Worm (Caenorhabditis elegans) whole organism, L1 larva: ENCODE data around the gene srh-128.
"Not testable (repeated sequence)": the region's sequence is repeated elsewhere in the genome, so short reads cannot be mapped to it uniquely, and the experiment has no call there.

ENCODE experiments used
- C04F5.9 ChIP-seq: sonication (generic microtip); optimal IDR thresholded peaks from 2 replicates; lab custom pipeline; 2016; ENCODE audit warnings: missing genetic modification characterization, missing compliant biosample characterization
- aly-2 ChIP-seq: fragments of 150-350 bp; optimal IDR thresholded peaks from 2 replicates; lab custom pipeline; 2014; ENCODE audit warnings: missing biosample characterization, missing genetic modification characterization
- ceh-82 ChIP-seq, 3 experiments: fragments of 150-350 bp in 1 of 3; sonication (generic microtip) in 2 of 3; optimal IDR thresholded peaks; 2 replicates each; lab custom pipeline; 2014 to 2017; ENCODE audit warnings: missing biosample characterization in 3 of 3, missing genetic modification characterization in 3 of 3
- ceh-88 ChIP-seq: fragments of 200-800 bp; sonication (Bioruptor generic); IDR thresholded peaks from 2 replicates; pipeline ENCODE4 v1.3.6; 2022; ENCODE audit warnings: missing genetic modification characterization, missing compliant biosample characterization
- ceh-90 ChIP-seq: sonication (generic microtip); optimal IDR thresholded peaks from 2 replicates; lab custom pipeline; 2016; ENCODE audit warnings: missing genetic modification characterization, missing compliant biosample characterization
- dsc-1 ChIP-seq: sonication (generic microtip); optimal IDR thresholded peaks from 2 replicates; lab custom pipeline; 2016; ENCODE audit warnings: mild to moderate bottlenecking, missing genetic modification characterization, missing compliant biosample characterization
- efl-1 ChIP-seq, 4 experiments: fragments of 150-350 bp; optimal IDR thresholded peaks in 3 of 4; peaks in 1 of 4; 1 replicate in 1 of 4; 2 replicates in 3 of 4; lab custom pipeline; 2014; ENCODE audit warnings: missing biosample characterization in 2 of 4, missing genetic modification characterization in 2 of 4, missing genetic modification reagents in 2 of 4
- efl-3 ChIP-seq: fragments of 200-800 bp; sonication (Bioruptor generic); optimal IDR thresholded peaks from 2 replicates; lab custom pipeline; 2018; ENCODE audit warnings: mild to moderate bottlenecking, missing genetic modification characterization, missing compliant biosample characterization
- egl-13 ChIP-seq: sonication (generic microtip); optimal IDR thresholded peaks from 2 replicates; lab custom pipeline; 2016; ENCODE audit warnings: missing genotype, missing genetic modification reagents, missing genetic modification characterization, missing compliant biosample characterization
- ets-5 ChIP-seq: fragments of 200-800 bp; sonication (Bioruptor generic); IDR thresholded peaks from 2 replicates; pipeline ENCODE4 v1.3.6; 2022; ENCODE audit warnings: missing genetic modification characterization, missing compliant biosample characterization
- fkh-10 ChIP-seq: sonication (generic microtip); optimal IDR thresholded peaks from 2 replicates; lab custom pipeline; 2017; ENCODE audit warnings: missing biosample characterization, missing genetic modification reagents, missing genetic modification characterization
- fkh-4 ChIP-seq: sonication (generic microtip); optimal IDR thresholded peaks from 2 replicates; lab custom pipeline; 2016; ENCODE audit warnings: missing compliant biosample characterization, missing genetic modification characterization, borderline replicate concordance
- fkh-8 ChIP-seq: sonication (generic microtip); optimal IDR thresholded peaks from 2 replicates; lab custom pipeline; 2016; ENCODE audit warnings: mild to moderate bottlenecking, missing genetic modification characterization, missing compliant biosample characterization
- hlh-17 ChIP-seq: fragments of 200-800 bp; sonication (Bioruptor generic); optimal IDR thresholded peaks from 2 replicates; lab custom pipeline; 2018; ENCODE audit warnings: missing genetic modification characterization, mild to moderate bottlenecking, missing compliant biosample characterization, moderate library complexity, borderline replicate concordance
- irx-1 ChIP-seq: sonication (generic microtip); optimal IDR thresholded peaks from 2 replicates; lab custom pipeline; 2016; ENCODE audit warnings: missing genetic modification characterization, missing compliant biosample characterization
- lin-13 ChIP-seq: fragments of 150-350 bp; optimal IDR thresholded peaks from 2 replicates; lab custom pipeline; 2014; ENCODE audit warnings: missing biosample characterization, missing genetic modification reagents, missing genetic modification characterization
- lin-14 ChIP-seq: fragments of 200-800 bp; sonication (Bioruptor generic); optimal IDR thresholded peaks from 2 replicates; lab custom pipeline; 2018; ENCODE audit warnings: mild to moderate bottlenecking, missing genetic modification characterization, moderate library complexity, missing compliant biosample characterization
- lin-15B ChIP-seq: fragments of 150-350 bp; sonication (generic microtip); optimal IDR thresholded peaks from 3 replicates; lab custom pipeline; 2014; ENCODE audit warnings: missing biosample characterization, missing genetic modification characterization
- lin-35 ChIP-seq, 2 experiments: fragments of 150-350 bp; optimal IDR thresholded peaks; 2 replicates each; lab custom pipeline; 2014; ENCODE audit warnings: missing biosample characterization in 2 of 2, missing genetic modification characterization in 2 of 2, missing genetic modification reagents in 2 of 2
- lsy-2 ChIP-seq, 2 experiments: fragments of 150-350 bp; optimal IDR thresholded peaks; 2 replicates each; lab custom pipeline; 2014; ENCODE audit warnings: missing biosample characterization in 2 of 2, missing genetic modification characterization in 2 of 2
- mab-9 ChIP-seq: fragments of 200-800 bp; sonication (Bioruptor generic); IDR thresholded peaks from 2 replicates; pipeline ENCODE4 v1.3.6; 2022; ENCODE audit warnings: missing genetic modification reagents, missing genetic modification characterization, missing compliant biosample characterization
- mep-1 ChIP-seq: fragments of 150-350 bp; optimal IDR thresholded peaks from 2 replicates; lab custom pipeline; 2014; ENCODE audit warnings: missing biosample characterization, missing genetic modification characterization
- nhr-12 ChIP-seq: sonication (generic microtip); optimal IDR thresholded peaks from 2 replicates; lab custom pipeline; 2017; ENCODE audit warnings: missing biosample characterization, missing genetic modification characterization
- nhr-19 ChIP-seq: fragments of 200-800 bp; sonication (Bioruptor generic); conservative IDR thresholded peaks from 2 replicates; pipeline ENCODE4 v1.3.6; 2022; ENCODE audit warnings: missing genetic modification characterization, missing compliant biosample characterization
- nhr-20 ChIP-seq: sonication (generic microtip); optimal IDR thresholded peaks from 2 replicates; lab custom pipeline; 2016; ENCODE audit warnings: mild to moderate bottlenecking, missing genetic modification characterization, missing compliant biosample characterization
- nhr-237 ChIP-seq: fragments of 150-350 bp; optimal IDR thresholded peaks from 2 replicates; lab custom pipeline; 2014; ENCODE audit warnings: missing biosample characterization, missing genetic modification characterization
- nhr-28 ChIP-seq: fragments of 150-350 bp; optimal IDR thresholded peaks from 2 replicates; lab custom pipeline; 2014; ENCODE audit warnings: missing biosample characterization, missing genetic modification characterization
- nhr-71 ChIP-seq: sonication (generic microtip); optimal IDR thresholded peaks from 2 replicates; lab custom pipeline; 2016; ENCODE audit warnings: mild to moderate bottlenecking, missing genetic modification characterization, moderate library complexity, missing compliant biosample characterization
- nhr-76 ChIP-seq: sonication (generic microtip); optimal IDR thresholded peaks from 2 replicates; lab custom pipeline; 2017; ENCODE audit warnings: missing biosample characterization, missing genetic modification characterization
- nhr-77 ChIP-seq: fragments of 150-350 bp; optimal IDR thresholded peaks from 2 replicates; lab custom pipeline; 2014; ENCODE audit warnings: missing biosample characterization, missing genetic modification characterization
- nhr-84 ChIP-seq: sonication (generic microtip); optimal IDR thresholded peaks from 2 replicates; lab custom pipeline; 2017; ENCODE audit warnings: missing biosample characterization, missing genetic modification characterization
- rnt-1 ChIP-seq: sonication (generic microtip); optimal IDR thresholded peaks from 2 replicates; lab custom pipeline; 2016; ENCODE audit warnings: mild to moderate bottlenecking, missing genetic modification characterization, moderate library complexity, missing compliant biosample characterization
- snu-23 ChIP-seq: sonication (generic microtip); optimal IDR thresholded peaks from 2 replicates; lab custom pipeline; 2016; ENCODE audit warnings: missing genetic modification characterization, missing compliant biosample characterization
- sox-4 ChIP-seq: sonication (generic microtip); optimal IDR thresholded peaks from 2 replicates; lab custom pipeline; 2016; ENCODE audit warnings: missing genetic modification characterization, missing compliant biosample characterization
- swsn-7 ChIP-seq: sonication (generic microtip); optimal IDR thresholded peaks from 2 replicates; lab custom pipeline; 2016; ENCODE audit warnings: missing genetic modification characterization, missing compliant biosample characterization
- tbx-2 ChIP-seq: sonication (generic microtip); optimal IDR thresholded peaks from 2 replicates; lab custom pipeline; 2016; ENCODE audit warnings: missing genetic modification characterization, missing compliant biosample characterization
- tlp-1 ChIP-seq: fragments of 150-350 bp; optimal IDR thresholded peaks from 2 replicates; lab custom pipeline; 2014; ENCODE audit warnings: missing biosample characterization, missing genetic modification characterization
- unc-130 ChIP-seq: fragments of 150-350 bp; optimal IDR thresholded peaks from 2 replicates; lab custom pipeline; 2017; ENCODE audit warnings: missing biosample characterization, missing genetic modification characterization, inconsistent platforms
- unc-30 ChIP-seq: sonication (generic microtip); optimal IDR thresholded peaks from 2 replicates; lab custom pipeline; 2017; ENCODE audit warnings: missing biosample characterization, missing genetic modification characterization
- unc-86 ChIP-seq: sonication (generic microtip); optimal IDR thresholded peaks from 2 replicates; lab custom pipeline; 2016; ENCODE audit warnings: missing genetic modification characterization, missing compliant biosample characterization
- unc-98 ChIP-seq: fragments of 200-800 bp; sonication (Bioruptor generic); IDR thresholded peaks from 2 replicates; pipeline ENCODE4 v1.3.6; 2022; ENCODE audit warnings: missing genetic modification characterization, missing compliant biosample characterization
- zag-1 ChIP-seq: fragments of 150-350 bp; optimal IDR thresholded peaks from 2 replicates; lab custom pipeline; 2014; ENCODE audit warnings: missing biosample characterization, missing genetic modification characterization
- ztf-11 ChIP-seq, 2 experiments: sonication (generic microtip); optimal IDR thresholded peaks; 2 replicates each; lab custom pipeline; 2016 to 2017; ENCODE audit warnings: missing genetic modification characterization in 2 of 2, missing biosample characterization in 1 of 2, missing compliant biosample characterization in 1 of 2
- ztf-4 ChIP-seq: fragments of 150-350 bp; optimal IDR thresholded peaks from 2 replicates; lab custom pipeline; 2014; ENCODE audit warnings: missing biosample characterization, missing genetic modification characterization

The srh-128 gene

DNA sequence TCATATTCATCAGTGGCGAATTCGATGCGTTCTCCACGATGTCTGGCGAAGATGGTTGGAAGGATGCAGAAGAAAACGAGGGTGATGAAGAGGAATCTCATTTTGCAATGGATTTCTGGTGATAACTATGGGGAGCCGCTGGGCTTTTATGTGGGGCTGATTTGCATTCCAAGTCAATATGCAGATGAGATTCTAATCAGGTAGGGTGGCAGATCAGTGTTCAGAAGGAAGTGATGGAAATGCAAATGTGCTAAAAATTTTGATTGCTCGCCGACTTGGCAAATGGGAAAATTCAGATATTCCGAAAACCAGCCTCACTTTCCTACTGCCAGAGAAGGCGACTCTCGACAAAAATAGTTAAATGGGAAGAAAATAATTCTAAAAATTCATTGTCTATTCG lies 15.0 kb downstream of the srh-128 start, which contains the start of gene nspf-3:
Gene nspf-3, minus strand, starts transcription at position 101 of the 400 bp plus-strand sequence.
- TF ChIP-seq C04F5.9 (tag; lab: Kevin White, UChicago) (no peak), sox-4 (tag; lab: Kevin White, UChicago) (no peak), unc-30 (tag; lab: Kevin White, UChicago) (no peak), nhr-20 (tag; lab: Kevin White, UChicago) (no peak)

ce11 chrII:2688616-2689015 lies 16.5 kb downstream of the srh-128 start, which contains the start of gene nspf-2:
Gene nspf-2, plus strand, starts transcription at chrII:2688916.
- not testable (repeated sequence) for TF ChIP-seq tlp-1 (tag; lab: Kevin White, UChicago); ets-5; lin-35 (GFP tag; optimal IDR thresholded peaks at IDR 0.05; lab: Kevin White, UChicago)

DNA sequence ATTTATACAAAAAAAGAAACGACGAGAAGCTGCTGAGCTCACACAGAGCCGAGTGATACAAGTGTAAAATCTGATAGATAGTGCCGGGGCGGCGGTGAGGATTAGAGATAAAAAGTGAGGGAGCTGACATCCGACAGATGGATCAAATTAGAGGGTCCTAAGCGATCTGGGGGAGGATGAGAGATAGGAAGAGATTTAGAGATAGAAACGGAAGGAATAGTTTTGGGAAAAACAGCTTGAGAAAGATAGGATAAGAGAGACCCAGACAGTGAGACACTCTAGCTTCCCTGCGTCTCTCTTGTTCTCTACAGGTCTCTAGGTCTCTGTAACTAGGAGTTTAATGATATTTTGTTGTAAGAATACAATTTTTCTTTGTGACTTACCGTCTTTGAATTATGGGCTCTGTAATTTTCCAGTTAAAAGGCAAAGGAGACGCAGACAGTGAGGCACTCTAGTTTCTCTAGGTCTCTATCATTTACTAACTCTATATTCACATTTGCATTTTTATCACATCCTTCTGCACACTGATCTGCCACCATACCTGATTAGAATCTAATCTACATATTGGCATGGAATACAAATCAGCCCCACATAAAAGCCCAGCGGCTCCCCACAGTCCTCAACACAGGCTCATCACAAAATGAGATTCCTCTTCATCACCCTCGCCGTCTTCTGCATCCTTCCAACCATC lies 18.0 kb downstream of the srh-128 start, which contains the start of the genes sup-9 and nspf-1:
Gene sup-9, minus strand, starts transcription at position 43 of the 691 bp plus-strand sequence.
Gene nspf-1, plus strand, starts transcription at position 641 of the 691 bp plus-strand sequence.
- peak; percentile 44 for TF ChIP-seq irx-1
- no peak for TF ChIP-seq unc-98 (GFP tag; lab: Robert Waterston, UW)
- peak; percentile 78 for TF ChIP-seq fkh-4
- no peak for TF ChIP-seq nhr-12 (tag; lab: Kevin White, UChicago)
- peak; percentile 33 for TF ChIP-seq lin-13 (GFP tag; lab: Kevin White, UChicago)
- no peak for TF ChIP-seq unc-86 (tag; lab: Kevin White, UChicago)
- TF ChIP-seq lsy-2 (tag; optimal IDR thresholded peaks at IDR 0.05; lab: Kevin White, UChicago), result peak in 1 of 2 experiments; percentile 46
- peak; percentile 95 for TF ChIP-seq dsc-1 (tag; lab: Kevin White, UChicago)
- TF ChIP-seq efl-1 (optimal IDR thresholded peaks at IDR 0.05; lab: Kevin White, UChicago), result peak; percentile 50 to 51
- no peak for TF ChIP-seq efl-1 (GFP tag; optimal IDR thresholded peaks at IDR 0.05 in 1 of 2; lab: Kevin White, UChicago)
- TF ChIP-seq ztf-11 (tag; optimal IDR thresholded peaks at IDR 0.05; lab: Kevin White, UChicago), result no peak
- TF ChIP-seq lin-14 (GFP tag; lab: Kevin White, UChicago), result peak; percentile 81
- TF ChIP-seq ceh-82 (tag; optimal IDR thresholded peaks at IDR 0.05; lab: Kevin White, UChicago), result peak in 1 of 3 experiments; percentile 28
- no peak for TF ChIP-seq mab-9 (GFP tag; lab: Robert Waterston, UW)
- peak; percentile 73 for TF ChIP-seq rnt-1 (tag; lab: Kevin White, UChicago)
- TF ChIP-seq swsn-7 (tag; lab: Kevin White, UChicago), result peak; percentile 32
- TF ChIP-seq nhr-19 (GFP tag; lab: Robert Waterston, UW), result peak; percentile 43
- no peak for TF ChIP-seq fkh-8 (tag; lab: Kevin White, UChicago)
- peak; percentile 63 for TF ChIP-seq fkh-10 (GFP tag; lab: Kevin White, UChicago)
- TF ChIP-seq snu-23 (GFP tag; lab: Kevin White, UChicago), result peak; percentile 45
- TF ChIP-seq nhr-71 (tag; lab: Kevin White, UChicago), result peak; percentile 63
- no peak for TF ChIP-seq ztf-4 (tag; lab: Kevin White, UChicago)

ce11 chrII:2684783-2685182 lies 20.3 kb downstream of the srh-128 start:
- no peak for TF ChIP-seq nhr-84 (tag; lab: Kevin White, UChicago)

DNA sequence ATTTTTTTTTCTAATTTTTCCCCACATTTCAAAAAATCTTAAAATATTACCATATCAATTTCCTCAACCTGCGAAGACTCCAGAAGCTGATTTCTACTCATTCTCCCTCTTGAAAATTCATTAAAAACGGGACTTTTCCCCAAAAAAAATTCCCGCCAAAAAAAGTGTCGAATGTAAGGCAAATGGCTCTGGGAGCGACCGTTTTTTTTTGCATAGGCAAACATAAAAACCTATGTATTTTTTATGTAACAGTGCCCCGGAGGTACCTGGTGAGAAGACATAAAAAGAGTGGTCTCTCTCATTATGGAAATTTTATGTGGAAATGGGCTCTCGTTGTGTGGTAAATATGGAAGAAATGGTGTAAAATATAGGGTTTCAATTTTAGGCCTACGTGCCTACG lies 20.9 kb downstream of the srh-128 start, which contains the start of gene ceh-87:
Gene ceh-87, minus strand, starts transcription at position 101 of the 400 bp plus-strand sequence.
- TF ChIP-seq ceh-90 (tag; lab: Kevin White, UChicago), result no peak
- TF ChIP-seq lin-15B (tag; lab: Kevin White, UChicago), result no peak
- TF ChIP-seq ceh-88 (GFP tag; lab: Robert Waterston, UW), result no peak
- TF ChIP-seq ztf-4 (tag; lab: Kevin White, UChicago), result no peak
- no peak for TF ChIP-seq egl-13 (tag; lab: Kevin White, UChicago)
- no peak for TF ChIP-seq nhr-237
- no peak for TF ChIP-seq nhr-77
- TF ChIP-seq irx-1, result no peak
- TF ChIP-seq unc-130 (tag; lab: Kevin White, UChicago), result no peak
- no peak for TF ChIP-seq zag-1 (tag; lab: Kevin White, UChicago)
- TF ChIP-seq efl-3 (GFP tag; lab: Kevin White, UChicago), result no peak
- TF ChIP-seq nhr-28, result no peak
- TF ChIP-seq hlh-17 (GFP tag; lab: Kevin White, UChicago), result no peak
- no peak for TF ChIP-seq nhr-76
- TF ChIP-seq aly-2, result no peak
- no peak for TF ChIP-seq mep-1
- TF ChIP-seq tbx-2 (tag; lab: Kevin White, UChicago), result no peak
- TF ChIP-seq, all 84 proteins: peak for 0
